Fruit fly (Drosophila melanogaster): ENCODE data around the gene CG42699.
A peak's percentile ranks its signal among the peaks of the same experiment; 100 is the strongest.

dm6 chrX:5770730-5771181 lies 6.4 kb downstream of the CG42699 start, which contains the start of gene CG3097:
- TF ChIP-seq Clk (GFP tag; optimal IDR thresholded peaks at IDR 0.05) (no peak), CG7101 (tag; optimal IDR thresholded peaks at IDR 0.05) (no peak), CG33017 (tag; optimal IDR thresholded peaks at IDR 0.05) (no peak), pad (GFP tag; optimal IDR thresholded peaks at IDR 0.05) (peak; percentile 81), kay (GFP tag; ENCODE audit: borderline replicate concordance) (no peak), Mnt (GFP tag; optimal IDR thresholded peaks at IDR 0.05) (no peak), cnc (optimal IDR thresholded peaks at IDR 0.05) (no peak), CG14711 (tag; optimal IDR thresholded peaks at IDR 0.05) (no peak), bab1 (GFP tag; optimal IDR thresholded peaks at IDR 0.05) (no peak), CG7045 (GFP tag; optimal IDR thresholded peaks at IDR 0.05) (no peak), tj (GFP tag; optimal IDR thresholded peaks at IDR 0.05) (no peak), cic (GFP tag; optimal IDR thresholded peaks at IDR 0.05) (no peak), Crg-1 (GFP tag; optimal IDR thresholded peaks at IDR 0.05) (no peak)

Measured in whole organism, adult.